Worm (Caenorhabditis elegans): ENCODE measurements around the gene pho-12.

pho-12 gene

DNA sequence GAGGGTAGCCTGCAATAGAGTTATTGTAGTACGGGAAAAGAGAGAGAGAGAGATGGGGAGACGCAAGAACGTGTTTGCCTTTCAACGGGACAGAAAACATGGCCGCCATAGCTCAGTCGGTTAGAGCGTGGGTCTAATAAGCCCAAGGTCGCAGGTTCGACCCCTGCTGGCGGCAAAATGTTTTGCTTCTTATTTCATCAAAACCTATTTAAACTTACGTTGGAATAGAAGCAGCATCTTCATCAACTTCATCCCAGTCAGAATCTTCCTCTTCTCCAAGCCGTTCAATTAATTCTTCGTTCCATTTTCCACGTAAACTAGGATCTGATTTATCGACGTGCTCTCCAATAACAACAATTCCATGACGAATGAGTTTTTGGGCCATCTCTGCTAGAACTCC lies 27.9 kb downstream of the pho-12 start:
- TF ChIP-seq fkh-4 (tag; optimal IDR thresholded peaks at IDR 0.05; ENCODE audit: borderline replicate concordance) = no peak
- peak; percentile 48 for TF ChIP-seq F16B12.6 (tag; optimal IDR thresholded peaks at IDR 0.05)
- TF ChIP-seq fkh-8 (tag; optimal IDR thresholded peaks at IDR 0.05) = peak; percentile 48
- TF ChIP-seq nhr-85 (tag) = peak; percentile 45
- peak in 1 of 2 experiments; percentile 58 for TF ChIP-seq mdl-1 (tag; optimal IDR thresholded peaks at IDR 0.05)
- no peak for TF ChIP-seq alr-1 (tag; optimal IDR thresholded peaks at IDR 0.05; ENCODE audit: borderline replicate concordance)
- peak; percentile 74 for TF ChIP-seq nhr-47 (tag; optimal IDR thresholded peaks at IDR 0.05)
- peak in 1 of 3 experiments; percentile 56 for TF ChIP-seq ceh-82 (tag; optimal IDR thresholded peaks at IDR 0.05)
- TF ChIP-seq ztf-11 (tag; optimal IDR thresholded peaks at IDR 0.05) = no peak
- TF ChIP-seq nhr-20 (tag; optimal IDR thresholded peaks at IDR 0.05) = peak; percentile 69
- TF ChIP-seq irx-1 (tag; optimal IDR thresholded peaks at IDR 0.05) = peak; percentile 24
- TF ChIP-seq nhr-76 (tag; optimal IDR thresholded peaks at IDR 0.05) = no peak
- peak; percentile 13 for TF ChIP-seq unc-86 (tag; optimal IDR thresholded peaks at IDR 0.05)
- TF ChIP-seq dpl-1 (GFP tag; optimal IDR thresholded peaks at IDR 0.05) = peak in 2 of 3 experiments; percentile 33 to 45
- peak; percentile 49 to 71 for TF ChIP-seq lin-35 (GFP tag; optimal IDR thresholded peaks at IDR 0.05)
- TF ChIP-seq isw-1 (GFP tag; IDR thresholded peaks at IDR 0.05) = peak; percentile 26; the same call in 1 of the 2 replicates
- TF ChIP-seq fos-1 (tag; optimal IDR thresholded peaks at IDR 0.05) = peak; percentile 55
- TF ChIP-seq nhr-71 (tag; optimal IDR thresholded peaks at IDR 0.05) = peak; percentile 71
- TF ChIP-seq xbp-1 (tag; optimal IDR thresholded peaks at IDR 0.05) = peak; percentile 55
- no peak for TF ChIP-seq tlp-1 (tag; optimal IDR thresholded peaks at IDR 0.05)
- no peak for TF ChIP-seq zip-4 (GFP tag; optimal IDR thresholded peaks at IDR 0.05)
- no peak for TF ChIP-seq ama-1 (optimal IDR thresholded peaks at IDR 0.05)
- TF ChIP-seq lir-3 (tag; optimal IDR thresholded peaks at IDR 0.05; ENCODE audit: poor library complexity) = peak; percentile 30
- TF ChIP-seq Y116A8C.19 (tag; optimal IDR thresholded peaks at IDR 0.05; ENCODE audit: borderline replicate concordance) = no peak
- TF ChIP-seq unc-62 (GFP tag; optimal IDR thresholded peaks at IDR 0.05) = no peak
- TF ChIP-seq elt-3 (tag; optimal IDR thresholded peaks at IDR 0.05) = peak in 2 of 6 experiments; percentile 19 to 65
- peak; percentile 69 for TF ChIP-seq rnt-1 (tag; optimal IDR thresholded peaks at IDR 0.05)
- TF ChIP-seq lin-39 (tag; optimal IDR thresholded peaks at IDR 0.05) = no peak
- TF ChIP-seq nhr-77 (tag; optimal IDR thresholded peaks at IDR 0.05) = peak; percentile 9
- peak; percentile 54 to 59 for TF ChIP-seq efl-1 (optimal IDR thresholded peaks at IDR 0.05)
- peak; percentile 51 to 95 for TF ChIP-seq efl-1 (GFP tag; optimal IDR thresholded peaks at IDR 0.05 in 1 of 2)
- no peak for TF ChIP-seq unc-98 (GFP tag; IDR thresholded peaks at IDR 0.05)
- peak; percentile 23 for TF ChIP-seq lin-13 (GFP tag; optimal IDR thresholded peaks at IDR 0.05)
- peak; percentile 27 for TF ChIP-seq tbx-2 (tag; optimal IDR thresholded peaks at IDR 0.05)
- no peak for TF ChIP-seq mab-9 (GFP tag; IDR thresholded peaks at IDR 0.05)
- no peak for TF ChIP-seq unc-130 (tag; optimal IDR thresholded peaks at IDR 0.05)
- peak; percentile 38 for TF ChIP-seq nhr-90 (tag; optimal IDR thresholded peaks at IDR 0.05; ENCODE audit: poor library complexity)
- no peak for TF ChIP-seq pag-3 (tag; optimal IDR thresholded peaks at IDR 0.05; ENCODE audit: borderline replicate concordance, insufficient read depth)
- TF ChIP-seq C16A3.4 (tag; optimal IDR thresholded peaks at IDR 0.05) = peak; percentile 41
- peak; percentile 80 for TF ChIP-seq snu-23 (GFP tag; optimal IDR thresholded peaks at IDR 0.05)
- TF ChIP-seq dsc-1 (tag; optimal IDR thresholded peaks at IDR 0.05) = peak; percentile 66
- peak; percentile 50 to 73 for TF ChIP-seq lsy-2 (tag; optimal IDR thresholded peaks at IDR 0.05)
- no peak for TF ChIP-seq nhr-237 (tag; optimal IDR thresholded peaks at IDR 0.05)
- TF ChIP-seq lin-14 (GFP tag; optimal IDR thresholded peaks at IDR 0.05) = peak; percentile 40
- TF ChIP-seq ztf-4 (tag; optimal IDR thresholded peaks at IDR 0.05) = peak; percentile 48
- no peak for TF ChIP-seq fkh-10 (GFP tag; optimal IDR thresholded peaks at IDR 0.05)
- no peak for TF ChIP-seq hpl-2 (GFP tag; optimal IDR thresholded peaks at IDR 0.05)
- no peak for TF ChIP-seq egl-27 (tag; optimal IDR thresholded peaks at IDR 0.05)
- TF ChIP-seq nhr-19 (GFP tag; conservative IDR thresholded peaks at IDR 0.05) = peak; percentile 70
- TF ChIP-seq elt-2 (tag; optimal IDR thresholded peaks at IDR 0.05) = peak; percentile 60
- TF ChIP-seq vab-15 (tag; optimal IDR thresholded peaks at IDR 0.05) = peak; percentile 34
- TF ChIP-seq swsn-7 (tag; optimal IDR thresholded peaks at IDR 0.05) = peak; percentile 60

All from whole organism, L1 larva.